Worm (Caenorhabditis elegans) whole organism, mixed stage, embryonic: Measurements from ENCODE around the gene F13H8.1.

ENCODE experiments used
- M03D4.4 ChIP-seq: sonication (generic microtip); optimal IDR thresholded peaks from 2 replicates; lab custom pipeline; 2017; ENCODE audit warnings: mild to moderate bottlenecking, missing genetic modification characterization, missing compliant biosample characterization
- ceh-43 ChIP-seq: fragments of 200-800 bp; sonication (Bioruptor generic); optimal IDR thresholded peaks from 2 replicates; lab custom pipeline; 2018; ENCODE audit warnings: mild to moderate bottlenecking, missing genetic modification characterization, moderate library complexity, missing compliant biosample characterization
- ceh-83 ChIP-seq: fragments of 200-800 bp; sonication (Bioruptor generic); optimal IDR thresholded peaks from 2 replicates; lab custom pipeline; 2018; ENCODE audit warnings: mild to moderate bottlenecking, missing genetic modification characterization, missing compliant biosample characterization
- ces-1 ChIP-seq: fragments of 150-350 bp; optimal IDR thresholded peaks from 2 replicates; lab custom pipeline; 2014; ENCODE audit warnings: missing biosample characterization, missing genetic modification reagents, missing genetic modification characterization
- cnd-1 ChIP-seq: fragments of 200-800 bp; sonication (Bioruptor generic); optimal IDR thresholded peaks from 2 replicates; lab custom pipeline; 2018; ENCODE audit warnings: mild to moderate bottlenecking, missing genetic modification characterization, missing compliant biosample characterization
- drap-1 ChIP-seq: fragments of 200-800 bp; sonication (Bioruptor generic); optimal IDR thresholded peaks from 3 replicates; lab custom pipeline; 2018; ENCODE audit warnings: mild to moderate bottlenecking, missing genetic modification characterization, missing compliant biosample characterization
- elt-1 ChIP-seq: sonication (generic microtip); optimal IDR thresholded peaks from 2 replicates; lab custom pipeline; 2017; ENCODE audit warnings: missing genetic modification characterization, mild to moderate bottlenecking, missing compliant biosample characterization, antibody characterized with exemption, moderate library complexity, borderline replicate concordance; ENCODE audit not compliant: insufficient read depth
- elt-3 ChIP-seq: fragments of 150-350 bp; optimal IDR thresholded peaks from 2 replicates; lab custom pipeline; 2014; ENCODE audit warnings: missing biosample characterization, missing genetic modification characterization
- flh-1 ChIP-seq: fragments of 200-800 bp; sonication (Bioruptor generic); optimal IDR thresholded peaks from 2 replicates; lab custom pipeline; 2018; ENCODE audit warnings: mild to moderate bottlenecking, missing genetic modification characterization, moderate library complexity, missing compliant biosample characterization
- ham-2 ChIP-seq: fragments of 200-800 bp; sonication (Bioruptor generic); optimal IDR thresholded peaks from 2 replicates; lab custom pipeline; 2018; ENCODE audit warnings: mild to moderate bottlenecking, missing genetic modification characterization, missing compliant biosample characterization
- hlh-1 ChIP-seq: fragments of 150-350 bp; optimal IDR thresholded peaks from 2 replicates; lab custom pipeline; 2014; ENCODE audit warnings: missing biosample characterization, missing genetic modification reagents, missing genetic modification characterization
- lin-13 ChIP-seq: fragments of 150-350 bp; optimal IDR thresholded peaks from 2 replicates; lab custom pipeline; 2014; ENCODE audit warnings: missing biosample characterization, missing genetic modification characterization
- lin-32 ChIP-seq: fragments of 200-800 bp; sonication (Bioruptor generic); optimal IDR thresholded peaks from 2 replicates; lab custom pipeline; 2018; ENCODE audit warnings: mild to moderate bottlenecking, missing genetic modification characterization, missing compliant biosample characterization
- lsy-2 ChIP-seq: fragments of 150-350 bp; optimal IDR thresholded peaks from 2 replicates; lab custom pipeline; 2014; ENCODE audit warnings: missing biosample characterization, missing genetic modification characterization
- mab-5 ChIP-seq: fragments of 150-350 bp; optimal IDR thresholded peaks from 2 replicates; lab custom pipeline; 2014; ENCODE audit warnings: missing biosample characterization, missing genetic modification characterization
- mep-1 ChIP-seq: fragments of 150-350 bp; optimal IDR thresholded peaks from 2 replicates; lab custom pipeline; 2017; ENCODE audit warnings: missing biosample characterization, missing genetic modification reagents, missing genetic modification characterization, inconsistent platforms
- mls-2 ChIP-seq: sonication (generic microtip); optimal IDR thresholded peaks from 2 replicates; lab custom pipeline; 2016; ENCODE audit warnings: mild to moderate bottlenecking, missing genetic modification characterization, moderate library complexity, missing compliant biosample characterization
- nhr-12 ChIP-seq: fragments of 150-350 bp; optimal IDR thresholded peaks from 2 replicates; lab custom pipeline; 2014; ENCODE audit warnings: missing biosample characterization, missing genetic modification characterization
- nhr-2 ChIP-seq: fragments of 150-350 bp; optimal IDR thresholded peaks from 2 replicates; lab custom pipeline; 2014; ENCODE audit warnings: missing biosample characterization, missing genetic modification characterization
- nhr-237 ChIP-seq: fragments of 150-350 bp; optimal IDR thresholded peaks from 2 replicates; lab custom pipeline; 2014; ENCODE audit warnings: missing biosample characterization, missing genetic modification characterization
- nhr-28 ChIP-seq: fragments of 150-350 bp; optimal IDR thresholded peaks from 2 replicates; lab custom pipeline; 2014; ENCODE audit warnings: missing biosample characterization, missing genetic modification characterization
- nhr-76 ChIP-seq: sonication (generic microtip); optimal IDR thresholded peaks from 2 replicates; lab custom pipeline; 2017; ENCODE audit warnings: missing biosample characterization, missing genetic modification characterization
- pha-4 ChIP-seq: fragments of 150-350 bp; optimal IDR thresholded peaks from 2 replicates; lab custom pipeline; 2018; ENCODE audit warnings: missing biosample characterization, missing genetic modification reagents, missing genetic modification characterization
- sem-2 ChIP-seq: fragments of 200-800 bp; sonication (Bioruptor generic); optimal IDR thresholded peaks from 2 replicates; lab custom pipeline; 2018; ENCODE audit warnings: mild to moderate bottlenecking, missing genetic modification characterization, missing compliant biosample characterization
- snpc-4 ChIP-seq: fragments of 150-350 bp; optimal IDR thresholded peaks from 2 replicates; lab custom pipeline; 2014; ENCODE audit warnings: missing biosample characterization, missing genetic modification characterization
- sptf-1 ChIP-seq: sonication (generic microtip); optimal IDR thresholded peaks from 2 replicates; lab custom pipeline; 2017; ENCODE audit warnings: mild to moderate bottlenecking, missing genetic modification characterization, moderate library complexity, missing compliant biosample characterization
- tbx-8 ChIP-seq: fragments of 200-800 bp; sonication (Bioruptor generic); optimal IDR thresholded peaks from 2 replicates; lab custom pipeline; 2018; ENCODE audit warnings: mild to moderate bottlenecking, missing genetic modification characterization, moderate library complexity, missing compliant biosample characterization
- unc-120 ChIP-seq: sonication (generic microtip); optimal IDR thresholded peaks from 2 replicates; lab custom pipeline; 2017; ENCODE audit warnings: missing genetic modification characterization, missing compliant biosample characterization; ENCODE audit not compliant: poor library complexity, severe bottlenecking
- unc-39 ChIP-seq: fragments of 150-350 bp; optimal IDR thresholded peaks from 2 replicates; lab custom pipeline; 2014; ENCODE audit warnings: missing biosample characterization, missing genetic modification characterization
- unc-62 ChIP-seq: fragments of 150-350 bp; optimal IDR thresholded peaks from 2 replicates; lab custom pipeline; 2014; ENCODE audit warnings: missing biosample characterization, missing genetic modification reagents, missing genetic modification characterization
- zip-8 ChIP-seq: fragments of 150-350 bp; optimal IDR thresholded peaks from 2 replicates; lab custom pipeline; 2014; ENCODE audit warnings: missing biosample characterization, missing genetic modification characterization
- ztf-11 ChIP-seq: fragments of 150-350 bp; optimal IDR thresholded peaks from 2 replicates; lab custom pipeline; 2014; ENCODE audit warnings: missing biosample characterization, missing genetic modification characterization

F13H8.1 gene

DNA sequence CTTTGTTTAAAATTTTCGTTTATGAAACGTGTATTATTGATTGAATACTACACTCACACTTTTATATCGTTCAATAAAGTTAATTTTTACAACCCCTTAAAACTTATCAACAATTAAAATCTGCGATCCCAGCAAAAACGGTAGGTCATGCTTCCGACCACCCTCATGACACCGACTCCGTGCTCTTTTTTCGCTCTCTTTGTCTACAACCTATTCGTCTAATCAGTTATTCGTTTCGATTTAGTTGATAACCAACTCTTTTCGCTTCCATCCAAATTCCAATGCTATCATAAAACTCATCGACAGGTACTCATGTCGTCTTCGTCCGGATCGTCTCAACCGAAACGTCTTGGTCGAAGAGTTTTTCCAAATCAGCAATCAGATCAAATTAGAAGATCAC lies at the start of gene F13H8.1:
Gene F13H8.1, plus strand, starts transcription at position 311 of the 400 bp plus-strand sequence.
- TF ChIP-seq elt-3 (tag; lab: Kevin White, UChicago) (no peak), lin-32 (GFP tag; lab: Kevin White, UChicago) (no peak), flh-1 (no peak), M03D4.4 (no peak), tbx-8 (GFP tag; lab: Kevin White, UChicago) (no peak), sem-2 (GFP tag; lab: Kevin White, UChicago) (no peak), unc-120 (no peak)

DNA sequence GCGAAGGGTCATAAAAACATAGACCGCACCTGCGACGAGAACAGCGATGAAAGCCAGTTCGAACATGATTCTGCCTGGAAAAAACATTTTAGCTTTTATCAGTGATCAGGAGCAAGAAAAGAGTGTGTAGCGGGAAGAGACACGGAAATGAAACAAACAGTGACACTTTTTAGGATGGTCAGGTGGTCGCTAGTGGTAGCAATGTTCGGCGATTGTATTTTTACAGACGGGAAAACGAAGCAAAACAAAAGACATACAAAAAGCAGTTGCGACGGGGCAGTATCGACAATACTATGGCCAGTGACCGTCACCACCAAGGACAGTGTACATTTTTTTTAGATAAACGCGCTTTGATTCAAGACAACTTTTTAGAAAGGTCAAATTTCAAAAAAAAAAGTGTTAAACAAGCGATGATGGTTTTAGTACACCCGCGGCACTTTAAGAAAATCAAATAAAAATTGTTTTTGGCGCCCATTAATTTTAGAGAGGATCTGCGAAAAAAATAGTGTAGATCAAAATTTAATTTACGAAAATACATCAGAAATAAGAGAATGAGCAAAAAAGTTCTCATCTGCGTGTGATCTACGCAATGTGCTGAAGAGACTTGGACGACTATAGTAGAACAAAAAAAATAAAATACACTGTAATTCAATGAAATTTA lies 47.6 kb upstream of the F13H8.1 start, which contains the start of gene T24H7.9:
Gene T24H7.9, minus strand, starts transcription at position 74 of the 661 bp plus-strand sequence.
- TF ChIP-seq nhr-76 = no peak

DNA sequence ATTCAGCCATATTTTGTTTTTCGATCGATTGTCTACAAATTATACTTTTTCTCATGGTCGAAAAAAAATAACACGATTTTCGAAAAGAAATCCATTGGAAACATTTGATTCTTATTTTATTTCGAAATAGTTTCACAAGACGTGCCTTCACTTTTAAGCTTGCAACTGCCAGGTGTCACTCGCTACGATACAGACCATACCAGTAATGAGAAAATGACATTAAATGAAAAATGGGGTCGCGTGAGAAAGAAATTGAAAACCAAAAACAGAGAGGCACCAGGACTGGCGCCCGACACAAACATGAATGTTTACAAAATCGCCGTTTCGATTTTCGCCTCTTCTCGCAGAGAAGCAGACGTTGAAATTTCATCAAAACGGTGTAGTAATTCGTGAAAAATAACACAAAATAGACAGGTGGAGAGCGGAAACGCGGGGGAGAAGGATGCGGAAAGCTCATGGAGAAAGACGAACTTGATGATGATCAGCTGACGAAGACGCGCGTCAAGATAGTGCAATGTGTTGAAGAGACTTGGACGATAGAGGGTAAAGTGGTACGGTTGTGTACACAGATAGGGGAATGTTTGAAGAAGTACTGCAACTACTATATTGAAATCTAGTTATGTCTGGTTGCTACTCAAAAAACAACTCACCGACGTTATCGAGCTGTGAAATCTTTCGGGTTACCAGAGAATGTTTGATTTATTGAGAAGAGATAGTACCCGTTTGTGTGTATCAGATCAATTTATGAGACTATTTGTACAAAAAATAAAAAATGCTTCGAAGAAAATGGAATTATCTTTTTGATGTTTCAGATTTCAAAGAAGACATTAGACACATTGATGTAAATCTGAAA lies 46.9 kb upstream of the F13H8.1 start:
- peak; percentile 24 for TF ChIP-seq unc-120
- TF ChIP-seq mls-2 (tag; lab: Kevin White, UChicago) = no peak
- no peak for TF ChIP-seq sem-2 (GFP tag; lab: Kevin White, UChicago)
- TF ChIP-seq hlh-1 (tag; lab: Kevin White, UChicago) = peak; percentile 4

DNA sequence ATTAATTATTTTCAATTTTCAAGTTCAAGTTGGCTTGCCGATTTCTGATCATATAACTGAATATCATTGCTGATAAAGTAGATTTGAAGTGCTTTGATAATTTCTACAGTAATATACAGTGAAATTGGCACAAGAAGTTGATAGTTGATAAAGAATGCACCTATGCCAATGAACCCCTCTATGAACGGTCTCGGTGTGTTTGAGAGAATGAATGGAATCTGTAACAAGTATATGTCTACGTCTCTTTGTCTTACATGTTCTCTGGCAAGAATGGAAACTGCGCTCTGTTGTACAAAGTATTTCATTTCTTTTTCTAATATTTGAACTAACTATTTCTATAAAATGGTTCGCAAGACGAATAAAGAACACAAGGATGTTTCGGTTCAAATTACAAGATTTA lies 41.4 kb upstream of the F13H8.1 start, which contains the start of gene T24H7.8:
Gene T24H7.8, plus strand, starts transcription at position 301 of the 400 bp plus-strand sequence.
- TF ChIP-seq sem-2 (GFP tag; lab: Kevin White, UChicago) (no peak), nhr-12 (no peak), mab-5 (tag; lab: Kevin White, UChicago) (no peak), nhr-2 (no peak), tbx-8 (GFP tag; lab: Kevin White, UChicago) (no peak), drap-1 (GFP tag; lab: Kevin White, UChicago) (no peak), lsy-2 (tag; lab: Kevin White, UChicago) (no peak), nhr-237 (no peak), pha-4 (tag; lab: Kevin White, UChicago) (no peak), nhr-28 (tag; lab: Kevin White, UChicago) (no peak), cnd-1 (tag; lab: Kevin White, UChicago) (no peak), elt-3 (tag; lab: Kevin White, UChicago) (no peak), lin-13 (tag; lab: Kevin White, UChicago) (no peak), hlh-1 (tag; lab: Kevin White, UChicago) (no peak), nhr-76 (no peak), ceh-43 (GFP tag; lab: Kevin White, UChicago) (no peak), zip-8 (no peak), ham-2 (GFP tag; lab: Kevin White, UChicago) (no peak)

DNA sequence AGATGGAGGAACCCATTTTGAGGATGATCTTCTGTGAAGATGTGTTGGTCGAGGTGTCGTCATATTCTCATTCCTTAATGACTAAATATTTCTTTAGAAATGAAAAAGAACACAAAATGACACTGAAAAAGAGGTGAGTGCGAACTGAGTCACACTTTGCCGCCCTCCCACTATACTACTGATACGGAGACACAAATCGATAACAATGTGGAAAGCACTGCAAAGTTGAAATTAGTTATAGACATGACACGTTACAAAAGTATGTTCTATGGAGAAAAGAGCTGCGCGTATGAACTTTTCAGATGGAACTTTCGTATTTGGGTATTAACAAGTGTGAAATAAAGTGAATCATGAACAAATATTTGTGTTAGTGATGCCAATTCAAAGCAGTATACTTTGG lies 39.0 kb upstream of the F13H8.1 start, which contains the start of gene tat-4:
Gene tat-4, minus strand, starts transcription at position 117 of the 400 bp plus-strand sequence.
- no peak for TF ChIP-seq ceh-83 (GFP tag; lab: Kevin White, UChicago)
- TF ChIP-seq elt-1 = no peak
- TF ChIP-seq ceh-43 (GFP tag; lab: Kevin White, UChicago) = no peak
- no peak for TF ChIP-seq ham-2 (GFP tag; lab: Kevin White, UChicago)
- no peak for TF ChIP-seq nhr-237
- TF ChIP-seq lin-13 (tag; lab: Kevin White, UChicago) = no peak
- no peak for TF ChIP-seq unc-39 (tag; lab: Kevin White, UChicago)
- no peak for TF ChIP-seq mep-1 (tag; lab: Kevin White, UChicago)
- TF ChIP-seq nhr-76 = no peak
- TF ChIP-seq, all 35 proteins: peak for 0

DNA sequence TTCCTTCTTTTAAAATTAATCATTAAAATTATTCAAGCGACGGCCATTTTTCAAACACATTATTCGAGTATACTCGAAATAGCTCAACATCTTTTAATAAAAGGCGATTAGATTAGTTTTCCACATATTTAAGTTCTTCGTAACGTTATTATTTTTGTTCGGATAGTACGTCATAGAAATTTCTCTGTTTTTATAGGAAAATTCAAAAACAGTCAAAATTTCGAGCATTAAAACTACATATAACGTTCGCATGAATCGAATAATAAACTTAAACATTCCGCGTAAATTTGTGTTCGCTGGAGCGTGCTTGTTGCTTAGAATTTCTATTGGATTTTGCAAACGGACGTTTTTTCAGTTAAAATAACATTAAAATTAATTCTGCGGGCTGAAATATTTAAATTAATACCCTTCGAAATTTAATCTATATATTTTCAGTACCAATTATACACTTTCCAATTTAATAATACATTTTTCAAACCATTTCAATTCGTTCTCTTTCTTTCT lies 37.9 kb upstream of the F13H8.1 start, which contains the start of gene blos-4:
Gene blos-4, plus strand, starts transcription at position 51 of the 504 bp plus-strand sequence.
- TF ChIP-seq nhr-76 = no peak
- no peak for TF ChIP-seq sptf-1 (tag; lab: Kevin White, UChicago)
- no peak for TF ChIP-seq ztf-11
- no peak for TF ChIP-seq tbx-8 (GFP tag; lab: Kevin White, UChicago)
- TF ChIP-seq snpc-4 (tag; lab: Kevin White, UChicago) = no peak
- no peak for TF ChIP-seq unc-62 (GFP tag; lab: Kevin White, UChicago)
- TF ChIP-seq pha-4 (tag; lab: Kevin White, UChicago) = no peak
- TF ChIP-seq ces-1 (GFP tag; lab: Kevin White, UChicago) = no peak
- no peak for TF ChIP-seq unc-39 (tag; lab: Kevin White, UChicago)
- no peak for TF ChIP-seq nhr-237
- no peak for TF ChIP-seq ceh-83 (GFP tag; lab: Kevin White, UChicago)
- TF ChIP-seq zip-8 = no peak
